Fruit fly (Drosophila melanogaster): ENCODE results near the gene CG14785.
A peak's percentile ranks its signal among the peaks of the same experiment; 100 is the strongest.

Gene CG14785

DNA sequence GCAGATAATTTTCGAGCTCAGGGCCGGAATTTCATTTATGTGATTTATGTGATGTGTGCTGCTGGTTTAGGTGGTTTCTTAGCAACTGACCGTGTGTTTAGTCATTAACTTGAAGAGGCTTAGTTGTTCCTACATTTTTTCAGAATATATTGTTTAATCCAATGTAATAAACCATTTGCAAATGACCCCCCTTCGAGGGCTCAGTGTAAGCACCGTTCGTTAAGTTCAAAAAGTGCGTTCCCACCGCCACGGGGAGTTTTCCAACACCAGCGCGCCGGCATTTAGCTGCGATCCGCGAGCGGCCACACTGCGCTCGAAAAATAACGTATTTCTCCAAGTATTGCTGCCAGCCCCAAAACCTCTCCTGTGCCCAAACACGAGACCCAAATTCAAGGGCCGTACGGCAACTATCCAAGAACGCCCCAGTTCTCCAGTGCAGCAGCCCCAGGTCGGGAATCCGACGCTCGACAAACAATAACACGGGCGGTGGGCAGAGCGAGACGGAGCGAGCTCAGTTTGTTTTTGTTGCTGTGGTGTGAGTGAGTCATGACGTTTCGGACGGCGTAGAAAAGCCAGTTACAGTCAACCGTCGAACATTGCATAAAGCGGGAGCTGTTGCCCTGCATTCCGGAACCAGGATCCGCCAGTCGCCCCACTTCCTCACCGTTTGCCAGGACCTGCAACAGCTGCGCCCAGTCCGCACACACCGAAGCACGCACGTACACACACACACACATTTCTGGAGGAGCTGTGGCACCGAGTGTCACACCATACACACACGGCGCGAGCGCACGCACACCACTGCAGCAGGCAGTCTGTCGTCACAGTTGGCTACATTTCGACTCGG is 21.6 kb upstream of the CG14785 start, which contains the start of gene rush (continued):
- TF ChIP-seq kay (GFP tag; optimal IDR thresholded peaks at IDR 0.05) (peak; percentile 83), Sry-δ (GFP tag; optimal IDR thresholded peaks at IDR 0.05) (peak; percentile 42), gem (tag; optimal IDR thresholded peaks at IDR 0.05) (no peak), CG42726 (GFP tag; IDR thresholded peaks at IDR 0.05; ENCODE audit: partially characterized antibody) (no peak), pfk (GFP tag; optimal IDR thresholded peaks at IDR 0.05) (no peak), p53 (GFP tag; optimal IDR thresholded peaks at IDR 0.05) (peak; percentile 6), tio (GFP tag; optimal IDR thresholded peaks at IDR 0.05) (no peak), seq (GFP tag; IDR thresholded peaks at IDR 0.05) (no peak), odd (GFP tag; optimal IDR thresholded peaks at IDR 0.05) (no peak), cwo (GFP tag; optimal IDR thresholded peaks at IDR 0.05) (no peak), dpn (GFP tag; optimal IDR thresholded peaks at IDR 0.05) (peak; percentile 13 to 27)

DNA sequence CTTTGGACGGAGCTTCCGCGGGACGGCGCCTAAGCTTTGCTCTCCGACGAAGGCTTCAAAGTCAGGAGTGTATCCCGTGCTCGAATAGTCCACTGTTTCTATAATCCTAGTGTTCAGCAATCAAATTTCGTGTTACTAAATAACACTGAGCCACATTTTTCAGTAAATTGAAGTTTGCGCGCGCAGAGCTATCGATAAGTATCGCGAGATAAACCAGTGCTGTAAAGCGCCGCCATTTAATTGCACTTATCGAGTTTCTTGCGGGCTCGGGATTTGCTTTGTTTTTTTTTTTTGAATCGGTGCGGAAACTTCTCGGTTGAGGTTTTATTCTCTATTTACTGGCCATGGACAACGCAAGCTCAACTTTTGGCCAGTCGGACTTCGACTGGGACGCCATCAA is 20.0 kb upstream of the CG14785 start, which contains the start of the genes Rab27 and mei-38:
TSS of gene Rab27 (minus strand) at position 127 of the 400 bp plus-strand sequence.
TSS of gene mei-38 (plus strand) at position 216 of the 400 bp plus-strand sequence.
- TF ChIP-seq B-H1 (GFP tag; IDR thresholded peaks at IDR 0.05) = no peak
- no peak for TF ChIP-seq sens-2 (GFP tag; IDR thresholded peaks at IDR 0.05)
- no peak for TF ChIP-seq kni (GFP tag; optimal IDR thresholded peaks at IDR 0.05)
- no peak for TF ChIP-seq ranshi (GFP tag; IDR thresholded peaks at IDR 0.05)
- peak; percentile 65; the same call in 1 of the 2 replicates for TF ChIP-seq bbx (GFP tag; IDR thresholded peaks at IDR 0.05; ENCODE audit: partially characterized antibody)
- TF ChIP-seq CG3163 (GFP tag; optimal IDR thresholded peaks at IDR 0.05) = peak; percentile 13
- peak; percentile 57; the same call in 1 of the 3 replicates for TF ChIP-seq zen2 (GFP tag; IDR thresholded peaks at IDR 0.05; ENCODE audit: partially characterized antibody)
- TF ChIP-seq gsb (GFP tag; IDR thresholded peaks at IDR 0.05) = no peak
- peak; percentile 60; the same call in 2 of the 3 replicates for TF ChIP-seq knrl (GFP tag; IDR thresholded peaks at IDR 0.05; ENCODE audit: partially characterized antibody)
- peak; percentile 57; the same call in 1 of the 2 replicates for TF ChIP-seq hbn (GFP tag; IDR thresholded peaks at IDR 0.05; ENCODE audit: partially characterized antibody)
- peak; percentile 82 for TF ChIP-seq amos (GFP tag; IDR thresholded peaks at IDR 0.05; ENCODE audit: partially characterized antibody)
- peak; percentile 54 for TF ChIP-seq CG32772 (GFP tag; IDR thresholded peaks at IDR 0.05)
- TF ChIP-seq CG1233 (GFP tag; optimal IDR thresholded peaks at IDR 0.05) = no peak
- no peak for TF ChIP-seq dm (GFP tag; optimal IDR thresholded peaks at IDR 0.05)
- peak; percentile 69 for TF ChIP-seq CG2116 (GFP tag; optimal IDR thresholded peaks at IDR 0.05)
- TF ChIP-seq sob (GFP tag; IDR thresholded peaks at IDR 0.05) = peak; percentile 61; the same call in 1 of the 2 replicates
- peak; percentile 67 for TF ChIP-seq CG8290 (GFP tag; optimal IDR thresholded peaks at IDR 0.05)
- peak in 1 of 2 experiments; percentile 44 for TF ChIP-seq CG8290 (tag; optimal IDR thresholded peaks at IDR 0.05)
- TF ChIP-seq CG18599 (GFP tag; optimal IDR thresholded peaks at IDR 0.05) = peak; percentile 2
- TF ChIP-seq CG14050 (GFP tag; IDR thresholded peaks at IDR 0.05) = no peak
- TF ChIP-seq mam (GFP tag; optimal IDR thresholded peaks at IDR 0.05) = peak; percentile 17
- TF ChIP-seq CG34224 (GFP tag; IDR thresholded peaks at IDR 0.05; ENCODE audit: partially characterized antibody) = peak; percentile 68
- peak; percentile 56 for TF ChIP-seq CG2120 (GFP tag; optimal IDR thresholded peaks at IDR 0.05)
- TF ChIP-seq Dref (GFP tag; IDR thresholded peaks at IDR 0.05) = peak; percentile 88
- TF ChIP-seq scrt (GFP tag; optimal IDR thresholded peaks at IDR 0.05) = no peak
- no peak for TF ChIP-seq CG5180 (GFP tag; optimal IDR thresholded peaks at IDR 0.05)
- TF ChIP-seq ewg (GFP tag; optimal IDR thresholded peaks at IDR 0.05) = peak; percentile 68
- peak; percentile 54 for TF ChIP-seq HLH54F (GFP tag; optimal IDR thresholded peaks at IDR 0.05)
- no peak for TF ChIP-seq az2 (GFP tag; optimal IDR thresholded peaks at IDR 0.05)
- TF ChIP-seq lab (GFP tag; optimal IDR thresholded peaks at IDR 0.05) = peak; percentile 37
- TF ChIP-seq Mad (GFP tag; optimal IDR thresholded peaks at IDR 0.05) = no peak
- TF ChIP-seq sens (GFP tag) = peak; percentile 65
- peak; percentile 97 for TF ChIP-seq CG10267 (tag; optimal IDR thresholded peaks at IDR 0.05)
- peak; percentile 42 for TF ChIP-seq CG9609 (GFP tag; optimal IDR thresholded peaks at IDR 0.05)
- TF ChIP-seq lola (GFP tag; optimal IDR thresholded peaks at IDR 0.05) = no peak
- TF ChIP-seq C15 (GFP tag; IDR thresholded peaks at IDR 0.05) = no peak
- TF ChIP-seq CG4424 (GFP tag; optimal IDR thresholded peaks at IDR 0.05) = peak; percentile 7

Measured in whole organism, embryonic.